Worm (Caenorhabditis elegans) whole organism, L4 larva: ENCODE data around the gene pmt-2.
A peak's percentile ranks its signal among the peaks of the same experiment; 100 is the strongest.

Experiments
- F10B5.3 ChIP-seq: sonication (generic microtip); optimal IDR thresholded peaks from 2 replicates; lab custom pipeline; 2016; ENCODE audit warnings: mild to moderate bottlenecking, missing genetic modification characterization, missing compliant biosample characterization
- F26F4.8 ChIP-seq: fragments of 200-800 bp; sonication (Bioruptor generic); conservative IDR thresholded peaks from 2 replicates; pipeline ENCODE4 v1.3.6; 2022; ENCODE audit warnings: missing genetic modification characterization, missing compliant biosample characterization
- F37D6.2 ChIP-seq: sonication (generic microtip); optimal IDR thresholded peaks from 2 replicates; lab custom pipeline; 2016; ENCODE audit warnings: mild to moderate bottlenecking, missing genetic modification characterization, missing compliant biosample characterization
- F49E8.2 ChIP-seq: sonication (generic microtip); optimal IDR thresholded peaks from 2 replicates; lab custom pipeline; 2016; ENCODE audit warnings: missing compliant biosample characterization, mild to moderate bottlenecking, missing genetic modification characterization, borderline replicate concordance
- T26A8.4 ChIP-seq: fragments of 200-800 bp; sonication (Bioruptor generic); IDR thresholded peaks from 2 replicates; pipeline ENCODE4 v1.3.6; 2022; ENCODE audit warnings: missing genetic modification characterization, missing compliant biosample characterization
- Y48G9A.11 ChIP-seq: fragments of 200-800 bp; sonication (Bioruptor generic); IDR thresholded peaks from 2 replicates; pipeline ENCODE4 v1.3.6; 2022; ENCODE audit warnings: missing genetic modification reagents, missing genetic modification characterization, missing compliant biosample characterization
- aha-1 ChIP-seq: fragments of 150-350 bp; peaks from one replicate; lab custom pipeline; 2014; ENCODE audit warnings: missing biosample characterization, missing genetic modification characterization
- ama-1 ChIP-seq: fragments of 150-350 bp; optimal IDR thresholded peaks from 2 replicates; lab custom pipeline; 2014; ENCODE audit warnings: inconsistent platforms, mixed read lengths
- attf-4 ChIP-seq: sonication (generic microtip); optimal IDR thresholded peaks from 3 replicates; lab custom pipeline; 2017; ENCODE audit warnings: missing biosample characterization, missing genetic modification characterization
- ceh-28 ChIP-seq: fragments of 150-350 bp; optimal IDR thresholded peaks from 2 replicates; lab custom pipeline; 2014; ENCODE audit warnings: missing biosample characterization, missing genetic modification reagents, missing genetic modification characterization
- ceh-44 ChIP-seq: fragments of 200-800 bp; sonication (Bioruptor generic); IDR thresholded peaks from 2 replicates; pipeline ENCODE4 v1.3.6; 2022; ENCODE audit warnings: missing genetic modification reagents, missing genetic modification characterization, missing compliant biosample characterization
- dmd-8 ChIP-seq: fragments of 200-800 bp; sonication (Bioruptor generic); IDR thresholded peaks from 2 replicates; pipeline ENCODE4 v1.3.6; 2022; ENCODE audit warnings: missing genetic modification characterization, missing compliant biosample characterization
- egl-43 ChIP-seq: fragments of 200-800 bp; sonication (Bioruptor generic); IDR thresholded peaks from 2 replicates; pipeline ENCODE4 v1.3.6; 2022; ENCODE audit warnings: missing genetic modification reagents, missing genetic modification characterization, missing compliant biosample characterization
- hif-1 ChIP-seq, 2 experiments: sonication (generic microtip); optimal IDR thresholded peaks; 2 replicates each; lab custom pipeline; 2016 to 2017; ENCODE audit warnings: missing compliant biosample characterization in 2 of 2, missing genetic modification characterization in 2 of 2, missing genetic modification reagents in 2 of 2, missing genotype in 2 of 2, mild to moderate bottlenecking in 1 of 2
- lim-7 ChIP-seq: fragments of 200-800 bp; sonication (Bioruptor generic); IDR thresholded peaks from 2 replicates; pipeline ENCODE4 v1.3.6; 2022; ENCODE audit warnings: missing genetic modification characterization, missing compliant biosample characterization
- mes-2 ChIP-seq: sonication (generic microtip); optimal IDR thresholded peaks from 2 replicates; lab custom pipeline; 2016; ENCODE audit warnings: missing genotype, mild to moderate bottlenecking, missing genetic modification characterization, missing compliant biosample characterization; ENCODE audit not compliant: poor library complexity, severe bottlenecking
- mxl-3 ChIP-seq: fragments of 200-800 bp; sonication (Bioruptor generic); optimal IDR thresholded peaks from 2 replicates; lab custom pipeline; 2018; ENCODE audit warnings: mild to moderate bottlenecking, missing genetic modification characterization, missing compliant biosample characterization
- nhr-102 ChIP-seq: sonication (generic microtip); optimal IDR thresholded peaks from 2 replicates; lab custom pipeline; 2016; ENCODE audit warnings: mild to moderate bottlenecking, missing genetic modification characterization, moderate library complexity, missing compliant biosample characterization
- nhr-11 ChIP-seq: fragments of 150-350 bp; optimal IDR thresholded peaks from 2 replicates; lab custom pipeline; 2014; ENCODE audit warnings: missing biosample characterization, missing genetic modification characterization
- nhr-111 ChIP-seq: fragments of 200-800 bp; sonication (Bioruptor generic); optimal IDR thresholded peaks from 2 replicates; lab custom pipeline; 2018; ENCODE audit warnings: mild to moderate bottlenecking, missing genetic modification characterization, missing compliant biosample characterization
- nhr-48 ChIP-seq: sonication (generic microtip); optimal IDR thresholded peaks from 2 replicates; lab custom pipeline; 2016; ENCODE audit warnings: mild to moderate bottlenecking, missing genetic modification characterization, missing compliant biosample characterization
- pha-4 ChIP-seq, 2 experiments: fragments of 150-350 bp in 1 of 2; fragments of 200-800 bp in 1 of 2; sonication (Bioruptor generic) in 1 of 2; IDR thresholded peaks in 1 of 2; optimal IDR thresholded peaks in 1 of 2; 2 replicates each; pipeline versions ENCODE4 v1.3.6 to Lab custom; 2014 to 2022; ENCODE audit warnings: missing genetic modification characterization in 2 of 2, missing genetic modification reagents in 2 of 2, missing biosample characterization in 1 of 2, missing compliant biosample characterization in 1 of 2
- php-3 ChIP-seq: fragments of 200-800 bp; sonication (Bioruptor generic); IDR thresholded peaks from 2 replicates; pipeline ENCODE4 v1.3.6; 2022; ENCODE audit warnings: missing genetic modification reagents, missing genetic modification characterization, missing compliant biosample characterization
- sdz-12 ChIP-seq: fragments of 200-800 bp; sonication (Bioruptor generic); optimal IDR thresholded peaks from 2 replicates; lab custom pipeline; 2018; ENCODE audit warnings: mild to moderate bottlenecking, missing genetic modification characterization, missing compliant biosample characterization
- set-16 ChIP-seq: fragments of 200-800 bp; sonication (Bioruptor generic); IDR thresholded peaks from 2 replicates; pipeline ENCODE4 v1.3.6; 2022; ENCODE audit warnings: missing genetic modification reagents, missing genetic modification characterization, missing compliant biosample characterization
- snpc-1.2 ChIP-seq: fragments of 200-800 bp; sonication (Bioruptor generic); IDR thresholded peaks from 2 replicates; pipeline ENCODE4 v1.3.6; 2022; ENCODE audit warnings: missing genetic modification reagents, missing genetic modification characterization, missing compliant biosample characterization
- spr-1 ChIP-seq: sonication (generic microtip); optimal IDR thresholded peaks from 2 replicates; lab custom pipeline; 2016; ENCODE audit warnings: mild to moderate bottlenecking, missing genetic modification characterization, missing compliant biosample characterization
- spr-3 ChIP-seq: fragments of 200-800 bp; sonication (Bioruptor generic); optimal IDR thresholded peaks from 2 replicates; lab custom pipeline; 2018; ENCODE audit warnings: mild to moderate bottlenecking, missing genetic modification characterization, missing compliant biosample characterization
- unc-130 ChIP-seq: sonication (generic microtip); optimal IDR thresholded peaks from 2 replicates; lab custom pipeline; 2016; ENCODE audit warnings: missing genetic modification reagents, missing genetic modification characterization, missing compliant biosample characterization
- unc-62 ChIP-seq, 3 experiments: fragments of 150-350 bp in 1 of 3; sonication (generic microtip); optimal IDR thresholded peaks in 2 of 3; peaks in 1 of 3; 1 replicate in 1 of 3; 2 replicates in 2 of 3; lab custom pipeline; 2014 to 2017; ENCODE audit warnings: missing biosample characterization in 3 of 3, missing genetic modification characterization in 3 of 3, missing genetic modification reagents in 3 of 3, missing genotype in 1 of 3
- zfp-2 ChIP-seq: sonication (generic microtip); optimal IDR thresholded peaks from 2 replicates; lab custom pipeline; 2016; ENCODE audit warnings: mild to moderate bottlenecking, missing genetic modification characterization, missing compliant biosample characterization
- ztf-11 ChIP-seq: fragments of 150-350 bp; optimal IDR thresholded peaks from 2 replicates; lab custom pipeline; 2014; ENCODE audit warnings: missing biosample characterization, missing genetic modification characterization
- ztf-7 ChIP-seq: fragments of 150-350 bp; optimal IDR thresholded peaks from 2 replicates; lab custom pipeline; 2014; ENCODE audit warnings: missing biosample characterization, missing genetic modification characterization

pmt-2 gene

DNA sequence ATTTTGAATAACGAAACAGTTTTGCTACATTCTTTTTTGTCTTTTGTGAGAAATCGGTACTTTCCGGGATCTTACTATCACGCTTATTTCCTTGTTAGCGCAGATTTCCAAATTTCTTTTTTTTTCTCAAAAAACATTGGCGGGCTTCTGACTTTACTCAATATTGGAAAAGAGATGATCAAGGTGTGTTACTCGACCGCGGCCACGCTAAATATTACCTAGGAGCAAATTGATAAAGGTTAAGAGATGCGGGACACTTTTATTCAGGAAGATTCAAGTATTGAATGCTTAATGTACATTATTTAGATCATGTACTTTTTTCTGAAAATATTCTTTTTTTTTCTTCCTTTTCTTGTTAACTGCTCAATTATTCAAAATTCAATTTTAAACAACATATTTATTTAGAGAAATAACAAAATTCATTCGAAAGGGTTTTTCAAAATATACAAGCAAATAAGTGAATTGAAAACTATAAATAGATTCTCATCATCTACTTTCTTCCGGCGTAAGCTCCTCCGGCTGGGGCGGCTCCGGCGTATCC lies 19.0 kb downstream of the pmt-2 start:
- TF ChIP-seq nhr-48 (tag; lab: Kevin White, UChicago) = peak; percentile 38
- peak; percentile 28 for TF ChIP-seq spr-1 (tag; lab: Kevin White, UChicago)
- TF ChIP-seq mes-2 (tag; lab: Kevin White, UChicago) = peak; percentile 40
- TF ChIP-seq T26A8.4 (GFP tag; lab: Robert Waterston, UW) = peak; percentile 82; the same call in 1 of the 2 replicates
- peak; percentile 12; the same call in 1 of the 2 replicates for TF ChIP-seq snpc-1.2
- TF ChIP-seq ceh-44 (GFP tag; lab: Robert Waterston, UW) = no peak
- TF ChIP-seq ama-1 (lab: Kevin White, UChicago) = peak; percentile 91
- no peak for TF ChIP-seq attf-4
- no peak for TF ChIP-seq ztf-7 (tag; lab: Kevin White, UChicago)
- peak; percentile 30 for TF ChIP-seq nhr-102 (tag; lab: Kevin White, UChicago)
- TF ChIP-seq, all 104 proteins: peak for 7

DNA sequence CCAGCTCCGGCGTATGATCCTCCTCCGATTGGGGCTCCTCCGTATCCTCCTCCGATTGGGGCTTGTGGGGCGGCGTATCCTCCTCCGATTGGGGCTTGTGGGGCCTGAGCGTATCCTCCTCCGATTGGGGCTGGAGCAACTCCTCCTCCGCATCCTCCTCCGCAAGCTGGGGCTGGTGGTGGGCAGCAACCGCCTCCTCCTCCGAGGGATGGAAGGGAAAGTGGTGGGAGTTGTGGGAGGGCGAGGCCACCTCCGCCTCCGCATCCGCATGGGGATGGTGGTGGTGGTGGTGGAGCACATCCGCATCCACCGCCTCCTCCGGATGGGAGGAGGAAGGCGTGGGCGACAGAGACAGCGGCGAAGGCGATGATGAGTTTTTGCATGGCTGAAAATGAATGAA lies 19.5 kb downstream of the pmt-2 start, which contains the start of gene F41F3.3:
F41F3.3 (minus strand) TSS at position 383 of the 400 bp plus-strand sequence.
- TF ChIP-seq F26F4.8 (0 out of 2 replicates have a peak, but pooled peaks have one; percentile 38), F37D6.2 (tag; lab: Kevin White, UChicago) (no peak), nhr-11 (tag; lab: Kevin White, UChicago) (no peak), php-3 (0 out of 2 replicates have a peak, but pooled peaks have one; percentile 48), F49E8.2 (tag; lab: Kevin White, UChicago) (no peak), hif-1 (tag; optimal IDR thresholded peaks at IDR 0.05; lab: Kevin White, UChicago) (peak in 1 of 2 experiments; percentile 14), dmd-8 (GFP tag; lab: Robert Waterston, UW) (0 out of 2 replicates have a peak, but pooled peaks have one; percentile 32), F10B5.3 (no peak), egl-43 (GFP tag; lab: Robert Waterston, UW) (peak; percentile 82), set-16 (GFP tag; lab: Robert Waterston, UW) (peak; percentile 99), snpc-1.2 (peak; percentile 51; the same call in 1 of the 2 replicates), mxl-3 (GFP tag; lab: Kevin White, UChicago) (peak; percentile 12), mes-2 (tag; lab: Kevin White, UChicago) (peak; percentile 30), nhr-111 (no peak), unc-130 (GFP tag; lab: Kevin White, UChicago) (no peak), Y48G9A.11 (GFP tag; lab: Robert Waterston, UW) (no peak), nhr-102 (tag; lab: Kevin White, UChicago) (peak; percentile 29), sdz-12 (GFP tag; lab: Kevin White, UChicago) (peak; percentile 25), pha-4 (GFP tag; IDR thresholded peaks at IDR 0.05; lab: Robert Waterston, UW) (peak; percentile 38; the same call in 1 of the 2 replicates), pha-4 (tag; optimal IDR thresholded peaks at IDR 0.05; lab: Kevin White, UChicago) (no peak), spr-1 (tag; lab: Kevin White, UChicago) (peak; percentile 28), lim-7 (GFP tag; lab: Robert Waterston, UW) (0 out of 2 replicates have a peak, but pooled peaks have one; percentile 51), spr-3 (GFP tag; lab: Kevin White, UChicago) (peak; percentile 10), T26A8.4 (GFP tag; lab: Robert Waterston, UW) (peak; percentile 74), aha-1 (tag; lab: Kevin White, UChicago) (peak; percentile 62), ama-1 (lab: Kevin White, UChicago) (peak; percentile 61)
- TF ChIP-seq, all 104 proteins: peak for 18

- TF ChIP-seq zfp-2 (no peak), pha-4 (GFP tag; IDR thresholded peaks at IDR 0.05; lab: Robert Waterston, UW) (no peak), pha-4 (tag; optimal IDR thresholded peaks at IDR 0.05; lab: Kevin White, UChicago) (no peak), ceh-28 (tag; lab: Kevin White, UChicago) (no peak), mxl-3 (GFP tag; lab: Kevin White, UChicago) (peak; percentile 33), dmd-8 (GFP tag; lab: Robert Waterston, UW) (no peak), unc-62 (GFP tag; optimal IDR thresholded peaks at IDR 0.05 in 1 of 2; lab: Kevin White, UChicago) (no peak), unc-62 (tag; optimal IDR thresholded peaks at IDR 0.05; lab: Kevin White, UChicago) (no peak), ztf-11 (tag; lab: Kevin White, UChicago) (no peak)
These were observed 20.1 kb downstream of the pmt-2 start, which contains the start of gene F41F3.8 for ce11 chrV:4648527-4648926. F41F3.8 (plus strand) TSS chrV:4648827.
